Worm (Caenorhabditis elegans) whole organism, young adult: Measurements from ENCODE around the gene nep-3.

Experiments
- F49E8.2 ChIP-seq: sonication (generic microtip); optimal IDR thresholded peaks from 3 replicates; lab custom pipeline; 2017; ENCODE audit warnings: missing genetic modification characterization, mild to moderate bottlenecking, missing compliant biosample characterization, antibody characterized with exemption, moderate library complexity; ENCODE audit not compliant: insufficient read depth
- aptf-3 ChIP-seq: fragments of 200-800 bp; sonication (Bioruptor generic); IDR thresholded peaks from 2 replicates; pipeline ENCODE4 v1.3.6; 2022; ENCODE audit warnings: missing genetic modification characterization, missing compliant biosample characterization
- lin-54 ChIP-seq: fragments of 200-800 bp; sonication (Bioruptor generic); optimal IDR thresholded peaks from 2 replicates; lab custom pipeline; 2018; ENCODE audit warnings: mild to moderate bottlenecking, missing genetic modification characterization, missing compliant biosample characterization
- madf-10 ChIP-seq: sonication (generic microtip); optimal IDR thresholded peaks from 2 replicates; lab custom pipeline; 2016; ENCODE audit warnings: mild to moderate bottlenecking, missing genetic modification characterization, missing compliant biosample characterization
- madf-6 ChIP-seq: fragments of 200-800 bp; sonication (Bioruptor generic); IDR thresholded peaks from 2 replicates; pipeline ENCODE4 v1.3.6; 2022; ENCODE audit warnings: missing genetic modification reagents, missing genetic modification characterization, missing compliant biosample characterization
- mel-28 ChIP-seq: sonication (generic microtip); optimal IDR thresholded peaks from 2 replicates; lab custom pipeline; 2016; ENCODE audit warnings: borderline replicate concordance, mild to moderate bottlenecking, missing genetic modification characterization, missing compliant biosample characterization
- nhr-90 ChIP-seq: sonication (generic microtip); optimal IDR thresholded peaks from 2 replicates; lab custom pipeline; 2016; ENCODE audit warnings: missing genotype, mild to moderate bottlenecking, missing genetic modification characterization, missing compliant biosample characterization
- pha-4 ChIP-seq: fragments of 150-350 bp; sonication (generic microtip); optimal IDR thresholded peaks from 2 replicates; lab custom pipeline; 2014; ENCODE audit warnings: missing biosample characterization, missing genetic modification reagents, missing genetic modification characterization
- unc-130 ChIP-seq: sonication (generic microtip); optimal IDR thresholded peaks from 2 replicates; lab custom pipeline; 2016; ENCODE audit warnings: missing genetic modification reagents, missing genetic modification characterization, missing compliant biosample characterization

DNA sequence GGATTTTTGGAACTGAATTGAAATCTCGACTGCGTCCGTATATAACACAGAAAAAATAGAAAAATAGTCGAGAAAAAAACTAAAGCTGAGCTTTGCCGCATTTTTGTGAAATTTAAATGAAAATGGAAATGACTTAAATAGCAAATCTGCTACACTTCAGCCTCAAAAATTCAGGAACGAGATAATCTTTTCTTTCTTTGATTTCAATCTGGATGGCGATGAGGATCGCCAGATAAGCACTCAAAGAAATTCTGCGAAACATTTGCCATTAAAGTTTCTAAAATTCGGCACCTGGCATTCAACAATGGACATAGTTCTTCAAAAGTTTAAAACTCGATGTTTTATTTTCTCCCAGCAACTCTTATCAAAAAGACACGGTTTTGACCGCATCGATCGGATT lies 33.7 kb downstream of the nep-3 start, which contains the start of the genes C17A2.7 and C17A2.3:
- TF ChIP-seq lin-54 (GFP tag; lab: Kevin White, UChicago) (no peak), unc-130 (GFP tag; lab: Kevin White, UChicago) (no peak), nhr-90 (tag; lab: Kevin White, UChicago) (no peak), pha-4 (tag; lab: Kevin White, UChicago) (no peak), madf-10 (tag; lab: Kevin White, UChicago) (no peak), mel-28 (tag; lab: Kevin White, UChicago) (no peak), madf-6 (GFP tag; lab: Robert Waterston, UW) (no peak), F49E8.2 (tag; lab: Kevin White, UChicago) (no peak), aptf-3 (no peak)
